Worm (Caenorhabditis elegans) whole organism, L4/young adult: ENCODE data around the gene tim-1.

Experiments
- W03F9.2 ChIP-seq: fragments of 150-350 bp; optimal IDR thresholded peaks from 2 replicates; lab custom pipeline; 2014; ENCODE audit warnings: missing biosample characterization, missing genetic modification characterization
- him-1 ChIP-seq: sonication (generic microtip); optimal IDR thresholded peaks from 2 replicates; lab custom pipeline; 2016; ENCODE audit warnings: missing genotype, missing genetic modification reagents, missing genetic modification characterization, missing compliant biosample characterization

- TF ChIP-seq him-1 (tag; lab: Kevin White, UChicago) (no peak), W03F9.2 (tag; lab: Kevin White, UChicago) (no peak)
These were observed 18.4 kb downstream of the tim-1 start for ce11 chrIII:12231539-12231938.
